Worm (Caenorhabditis elegans) whole organism, L3 larva: ENCODE data around the gene unc-86.

Experiments
- ceh-28 ChIP-seq: fragments of 150-350 bp; optimal IDR thresholded peaks from 2 replicates; lab custom pipeline; 2014; ENCODE audit warnings: missing biosample characterization, missing genetic modification reagents, missing genetic modification characterization
- elt-3 ChIP-seq, 3 experiments: fragments of 150-350 bp in 1 of 3; sonication (generic microtip) in 2 of 3; optimal IDR thresholded peaks; 2 replicates in 2 of 3; 4 replicates in 1 of 3; lab custom pipeline; 2014 to 2017; ENCODE audit warnings: missing biosample characterization in 3 of 3, missing genetic modification characterization in 3 of 3
- mdl-1 ChIP-seq: fragments of 150-350 bp; optimal IDR thresholded peaks from 2 replicates; lab custom pipeline; 2014; ENCODE audit warnings: missing biosample characterization, missing genetic modification characterization
- nhr-11 ChIP-seq: fragments of 150-350 bp; optimal IDR thresholded peaks from 2 replicates; lab custom pipeline; 2014; ENCODE audit warnings: missing biosample characterization, missing genetic modification characterization
- nhr-12 ChIP-seq: fragments of 150-350 bp; optimal IDR thresholded peaks from 2 replicates; lab custom pipeline; 2014; ENCODE audit warnings: missing biosample characterization, missing genetic modification characterization
- nhr-67 ChIP-seq: fragments of 150-350 bp; optimal IDR thresholded peaks from 2 replicates; lab custom pipeline; 2014; ENCODE audit warnings: missing biosample characterization, missing genetic modification characterization
- nhr-76 ChIP-seq: fragments of 150-350 bp; sonication (generic microtip); optimal IDR thresholded peaks from 5 replicates; lab custom pipeline; 2014; ENCODE audit warnings: missing biosample characterization, missing genetic modification characterization
- pha-4 ChIP-seq: fragments of 150-350 bp; optimal IDR thresholded peaks from 2 replicates; lab custom pipeline; 2014; ENCODE audit warnings: missing biosample characterization, missing genetic modification reagents, missing genetic modification characterization
- pqm-1 ChIP-seq: fragments of 150-350 bp; optimal IDR thresholded peaks from 2 replicates; lab custom pipeline; 2017; ENCODE audit warnings: missing biosample characterization, missing genetic modification characterization, inconsistent platforms
- sea-2 ChIP-seq: fragments of 150-350 bp; sonication (generic microtip); optimal IDR thresholded peaks from 4 replicates; lab custom pipeline; 2014; ENCODE audit warnings: missing biosample characterization, missing genetic modification reagents, missing genetic modification characterization
- tbx-2 ChIP-seq: sonication (generic microtip); optimal IDR thresholded peaks from 2 replicates; lab custom pipeline; 2016; ENCODE audit warnings: mild to moderate bottlenecking, missing genetic modification characterization, missing compliant biosample characterization
- unc-62 ChIP-seq: fragments of 150-350 bp; sonication (generic microtip); optimal IDR thresholded peaks from 4 replicates; lab custom pipeline; 2014; ENCODE audit warnings: missing biosample characterization, missing genetic modification reagents, missing genetic modification characterization

Gene unc-86

ce11 chrIII:8163283-8163682, 52.9 kb downstream of the unc-86 start, which contains the start of gene bath-42:
TSS of gene bath-42 (minus strand) at chrIII:8163383.
- TF ChIP-seq pha-4 (tag; lab: Kevin White, UChicago), result no peak
- no peak for TF ChIP-seq nhr-67 (tag; lab: Kevin White, UChicago)
- TF ChIP-seq ceh-28, result no peak
- no peak for TF ChIP-seq sea-2 (GFP tag; lab: Kevin White, UChicago)
- TF ChIP-seq pqm-1, result no peak
- TF ChIP-seq mdl-1 (tag; lab: Kevin White, UChicago), result no peak
- TF ChIP-seq elt-3 (tag; optimal IDR thresholded peaks at IDR 0.05; lab: Kevin White, UChicago), result no peak
- TF ChIP-seq tbx-2, result no peak
- no peak for TF ChIP-seq unc-62
- TF ChIP-seq nhr-12 (tag; lab: Kevin White, UChicago), result no peak
- no peak for TF ChIP-seq nhr-11
- no peak for TF ChIP-seq nhr-76 (tag; lab: Kevin White, UChicago)
